Worm (Caenorhabditis elegans): Measurements from ENCODE around the gene ivns-1.
A peak's percentile ranks its signal among the peaks of the same experiment; 100 is the strongest.

Gene ivns-1

ce11 chrX:12667804-12668511, 33.8 kb upstream of the ivns-1 start, which contains the start of gene nhr-17:
nhr-17 (minus strand) TSS chrX:12667854.
- no peak for TF ChIP-seq mbf-1 (tag; optimal IDR thresholded peaks at IDR 0.05)
- peak; percentile 58 for TF ChIP-seq crh-2 (tag; optimal IDR thresholded peaks at IDR 0.05)
- peak; percentile 25 for TF ChIP-seq nhr-25 (tag; optimal IDR thresholded peaks at IDR 0.05)
- TF ChIP-seq R02D3.7 (tag; optimal IDR thresholded peaks at IDR 0.05) = no peak
- no peak for TF ChIP-seq nhr-6 (tag; optimal IDR thresholded peaks at IDR 0.05)
- TF ChIP-seq lsy-2 (tag; optimal IDR thresholded peaks at IDR 0.05) = peak in 1 of 2 experiments; percentile 47
- TF ChIP-seq unc-55 (GFP tag; optimal IDR thresholded peaks at IDR 0.05) = no peak
- no peak for TF ChIP-seq sma-9 (GFP tag; optimal IDR thresholded peaks at IDR 0.05)
- TF ChIP-seq sma-9 (tag; optimal IDR thresholded peaks at IDR 0.05) = no peak
- TF ChIP-seq ZK546.5 (tag; optimal IDR thresholded peaks at IDR 0.05) = no peak
- TF ChIP-seq C34F6.9 (tag; optimal IDR thresholded peaks at IDR 0.05) = peak; percentile 29
- peak; percentile 30 for TF ChIP-seq sma-3 (GFP tag; optimal IDR thresholded peaks at IDR 0.05)
- no peak for TF ChIP-seq sem-4 (tag; optimal IDR thresholded peaks at IDR 0.05)
- TF ChIP-seq ztf-4 (tag; optimal IDR thresholded peaks at IDR 0.05) = peak; percentile 40
- no peak for TF ChIP-seq lin-39 (tag; optimal IDR thresholded peaks at IDR 0.05)
- TF ChIP-seq gmeb-1 (tag; optimal IDR thresholded peaks at IDR 0.05) = peak; percentile 22
- no peak for TF ChIP-seq ztf-1 (GFP tag; conservative IDR thresholded peaks at IDR 0.05)
- TF ChIP-seq nhr-23 (tag; optimal IDR thresholded peaks at IDR 0.05) = no peak
- peak; percentile 37 for TF ChIP-seq nhr-129 (tag; optimal IDR thresholded peaks at IDR 0.05)
- no peak for TF ChIP-seq elt-3 (tag; optimal IDR thresholded peaks at IDR 0.05)
- TF ChIP-seq dmd-4 (tag; optimal IDR thresholded peaks at IDR 0.05) = no peak
- TF ChIP-seq fos-1 (tag; optimal IDR thresholded peaks at IDR 0.05) = peak; percentile 11

- TF ChIP-seq peb-1 (tag; optimal IDR thresholded peaks at IDR 0.05) (no peak), elt-1 (tag; optimal IDR thresholded peaks at IDR 0.05) (no peak), nhr-237 (tag; optimal IDR thresholded peaks at IDR 0.05) (no peak), nhr-6 (tag; optimal IDR thresholded peaks at IDR 0.05) (no peak), ama-1 (optimal IDR thresholded peaks at IDR 0.05) (peak; percentile 37), lin-11 (tag; optimal IDR thresholded peaks at IDR 0.05) (no peak), ZK546.5 (tag; optimal IDR thresholded peaks at IDR 0.05) (no peak), nhr-129 (tag; optimal IDR thresholded peaks at IDR 0.05) (peak; percentile 33)
Observed at ce11 chrX:12665799-12666198, 31.6 kb upstream of the ivns-1 start.

ce11 chrX:12664987-12665451, 30.9 kb upstream of the ivns-1 start:
- no peak for TF ChIP-seq R02D3.7 (tag; optimal IDR thresholded peaks at IDR 0.05)
- peak; percentile 67 for TF ChIP-seq sma-3 (GFP tag; optimal IDR thresholded peaks at IDR 0.05)
- no peak for TF ChIP-seq dmd-4 (tag; optimal IDR thresholded peaks at IDR 0.05)
- peak; percentile 63 for TF ChIP-seq unc-55 (GFP tag; optimal IDR thresholded peaks at IDR 0.05)
- peak; percentile 25 for TF ChIP-seq zag-1 (tag; optimal IDR thresholded peaks at IDR 0.05)
- peak; percentile 74 for TF ChIP-seq ama-1 (optimal IDR thresholded peaks at IDR 0.05)
- peak; percentile 88 for TF ChIP-seq sma-9 (GFP tag; optimal IDR thresholded peaks at IDR 0.05)
- no peak for TF ChIP-seq sma-9 (tag; optimal IDR thresholded peaks at IDR 0.05)
- peak; percentile 73 for TF ChIP-seq nhr-21 (tag; optimal IDR thresholded peaks at IDR 0.05)
- TF ChIP-seq nhr-6 (tag; optimal IDR thresholded peaks at IDR 0.05) = peak; percentile 45
- no peak for TF ChIP-seq skn-1 (tag; optimal IDR thresholded peaks at IDR 0.05)
- peak; percentile 4 for TF ChIP-seq nhr-25 (tag; optimal IDR thresholded peaks at IDR 0.05)
- TF ChIP-seq egl-27 (tag; optimal IDR thresholded peaks at IDR 0.05) = peak; percentile 35
- TF ChIP-seq lin-39 (tag; optimal IDR thresholded peaks at IDR 0.05) = no peak
- TF ChIP-seq nhr-129 (tag; optimal IDR thresholded peaks at IDR 0.05) = peak; percentile 88
- peak; percentile 60 for TF ChIP-seq lin-11 (tag; optimal IDR thresholded peaks at IDR 0.05)
- peak; percentile 37 for TF ChIP-seq blmp-1 (tag; optimal IDR thresholded peaks at IDR 0.05; ENCODE audit: insufficient read depth)
- peak; percentile 22 for TF ChIP-seq mab-5 (tag; optimal IDR thresholded peaks at IDR 0.05)
- TF ChIP-seq gmeb-1 (tag; optimal IDR thresholded peaks at IDR 0.05) = peak; percentile 48
- TF ChIP-seq nhr-11 (tag; optimal IDR thresholded peaks at IDR 0.05) = peak; percentile 10
- no peak for TF ChIP-seq nhr-237 (tag; optimal IDR thresholded peaks at IDR 0.05)
- no peak for TF ChIP-seq elt-1 (tag; optimal IDR thresholded peaks at IDR 0.05)
- peak; percentile 81 for TF ChIP-seq F13H6.1 (tag; optimal IDR thresholded peaks at IDR 0.05)
- TF ChIP-seq lsy-2 (tag; optimal IDR thresholded peaks at IDR 0.05) = peak in 1 of 2 experiments; percentile 51
- peak; percentile 72 for TF ChIP-seq fos-1 (tag; optimal IDR thresholded peaks at IDR 0.05)
- no peak for TF ChIP-seq peb-1 (tag; optimal IDR thresholded peaks at IDR 0.05)
- peak; percentile 84 for TF ChIP-seq Y55F3AM.14 (GFP tag; optimal IDR thresholded peaks at IDR 0.05)
- peak; percentile 57 for TF ChIP-seq crh-2 (tag; optimal IDR thresholded peaks at IDR 0.05)
- TF ChIP-seq sem-4 (tag; optimal IDR thresholded peaks at IDR 0.05) = peak; percentile 40
- no peak for TF ChIP-seq ztf-11 (tag; optimal IDR thresholded peaks at IDR 0.05)
- peak; percentile 50 for TF ChIP-seq snpc-4 (tag; optimal IDR thresholded peaks at IDR 0.05)
- no peak for TF ChIP-seq unc-39 (tag; optimal IDR thresholded peaks at IDR 0.05)
- peak; percentile 19 for TF ChIP-seq C34F6.9 (tag; optimal IDR thresholded peaks at IDR 0.05)
- peak; percentile 11 to 48 for TF ChIP-seq mdl-1 (tag; optimal IDR thresholded peaks at IDR 0.05)
- TF ChIP-seq lin-13 (GFP tag; optimal IDR thresholded peaks at IDR 0.05) = peak; percentile 80
- no peak for TF ChIP-seq nhr-12 (tag; optimal IDR thresholded peaks at IDR 0.05)
